Worm (Caenorhabditis elegans): ENCODE data around the gene wbp-2.

DNA sequence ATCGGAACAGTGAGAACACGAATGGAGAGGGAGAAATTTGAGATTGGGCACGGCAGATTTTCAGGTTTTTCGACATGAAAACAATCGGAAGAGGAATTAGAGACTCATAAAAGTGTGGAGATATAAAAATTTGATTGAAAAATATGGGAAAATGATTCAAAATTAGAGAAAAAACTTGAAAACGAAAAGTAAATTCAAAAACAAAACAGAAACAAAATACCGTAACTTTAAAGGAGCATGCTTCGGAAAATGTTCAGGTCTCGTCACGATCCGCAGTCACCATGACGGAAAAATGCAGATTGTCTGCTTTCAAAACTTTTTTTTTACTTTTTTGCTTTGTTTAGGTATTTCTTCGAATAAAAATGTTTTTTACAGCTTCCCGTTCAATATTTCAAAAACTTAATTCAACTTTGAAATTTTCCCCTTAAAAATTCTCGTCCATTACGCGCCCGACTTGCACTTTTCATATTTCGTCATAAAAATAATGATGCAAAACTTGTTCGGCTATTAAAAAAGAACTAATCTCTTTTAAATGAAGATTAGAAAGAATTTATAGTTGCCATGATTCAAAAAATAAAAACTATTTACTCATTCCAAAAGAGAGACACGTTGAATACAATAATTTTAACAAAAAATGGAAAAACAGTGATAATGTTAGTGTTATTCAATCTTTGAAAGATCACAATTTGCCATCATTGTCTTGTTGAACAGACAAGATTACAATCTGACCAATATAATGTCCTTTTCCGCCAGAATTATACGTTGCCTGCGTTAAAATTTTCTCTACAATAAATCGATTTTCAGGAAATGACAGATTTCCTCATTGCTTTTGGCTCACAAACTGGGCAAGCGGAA, 44.2 kb upstream of the wbp-2 start, which contains the start of gene mtrr-1:
- TF ChIP-seq unc-62 (GFP tag; optimal IDR thresholded peaks at IDR 0.05) (no peak), unc-39 (tag; optimal IDR thresholded peaks at IDR 0.05) (no peak), ama-1 (optimal IDR thresholded peaks at IDR 0.05) (peak; percentile 58), nhr-25 (tag; optimal IDR thresholded peaks at IDR 0.05) (peak; percentile 3), F13H6.1 (tag; optimal IDR thresholded peaks at IDR 0.05) (no peak), nhr-237 (tag; optimal IDR thresholded peaks at IDR 0.05) (no peak), skn-1 (tag; optimal IDR thresholded peaks at IDR 0.05) (no peak), sma-9 (GFP tag; optimal IDR thresholded peaks at IDR 0.05) (peak; percentile 53), sma-9 (tag; optimal IDR thresholded peaks at IDR 0.05) (no peak)

Data from whole organism, L2 larva.